Fruit fly (Drosophila melanogaster) whole organism, wandering third instar larva: Measurements from ENCODE around the gene CG11162.

Experiments used
- Abd-B ChIP-seq: fragments of >200 bp; optimal IDR thresholded peaks from 2 replicates; lab custom pipeline; 2017; ENCODE audit warnings: missing biosample characterization, missing genetic modification characterization
- CG32264 ChIP-seq: fragments of 200-800 bp; sonication (Bioruptor generic); optimal IDR thresholded peaks from 2 replicates; lab custom pipeline; 2016; ENCODE audit warnings: missing biosample characterization, missing genetic modification characterization
- CG9705 ChIP-seq: fragments of 200-800 bp; sonication (Bioruptor generic); optimal IDR thresholded peaks from 2 replicates; lab custom pipeline; 2018; ENCODE audit warnings: missing biosample characterization, mild to moderate bottlenecking, missing genetic modification characterization
- CrebA ChIP-seq: fragments of 200-800 bp; sonication (Bioruptor generic); optimal IDR thresholded peaks from 2 replicates; lab custom pipeline; 2016; ENCODE audit warnings: missing biosample characterization, mild to moderate bottlenecking, missing genetic modification characterization, borderline replicate concordance
- Dfd ChIP-seq: fragments of >200 bp; optimal IDR thresholded peaks from 2 replicates; lab custom pipeline; 2017; ENCODE audit warnings: missing biosample characterization, missing genetic modification characterization
- Dif ChIP-seq: fragments of 200-275, 200-300 bp; sonication (Bioruptor generic); optimal IDR thresholded peaks from 2 replicates; lab custom pipeline; 2018; ENCODE audit warnings: missing biosample characterization, missing genetic modification characterization; ENCODE audit not compliant: partially characterized antibody
- HLH106 ChIP-seq: fragments of 200-800 bp; optimal IDR thresholded peaks from 3 replicates; lab custom pipeline; 2019; ENCODE audit warnings: missing biosample characterization, mild to moderate bottlenecking, missing genetic modification characterization, moderate library complexity
- Hnf4 ChIP-seq: fragments of 200-800 bp; sonication (Bioruptor generic); optimal IDR thresholded peaks from 2 replicates; lab custom pipeline; 2016; ENCODE audit warnings: missing biosample characterization, mild to moderate bottlenecking, missing genetic modification characterization
- Hr78 ChIP-seq: fragments of >200 bp; optimal IDR thresholded peaks from 2 replicates; lab custom pipeline; 2017; ENCODE audit warnings: missing biosample characterization, missing genetic modification characterization
- Hr83 ChIP-seq: fragments of 200-300 bp; sonication (Bioruptor generic); optimal IDR thresholded peaks from 2 replicates; lab custom pipeline; 2016; ENCODE audit warnings: missing biosample characterization, mild to moderate bottlenecking, missing genetic modification characterization, moderate library complexity; ENCODE audit not compliant: poor library complexity, severe bottlenecking
- Mio ChIP-seq: sonication (Bioruptor generic); optimal IDR thresholded peaks from 2 replicates; lab custom pipeline; 2016; ENCODE audit warnings: missing biosample characterization, missing genetic modification characterization
- Myc ChIP-seq: fragments of >200 bp; optimal IDR thresholded peaks from 2 replicates; lab custom pipeline; 2017
- N ChIP-seq: fragments of >200 bp; optimal IDR thresholded peaks from 2 replicates; lab custom pipeline; 2018; ENCODE audit warnings: missing biosample characterization, missing external identifiers, missing genetic modification characterization
- Rel ChIP-seq, 2 experiments: fragments of 200-800 bp; sonication (Bioruptor generic) in 1 of 2; optimal IDR thresholded peaks; 2 replicates in 1 of 2; 3 replicates in 1 of 2; lab custom pipeline; 2016 to 2019; ENCODE audit warnings: mild to moderate bottlenecking in 2 of 2, missing biosample characterization in 2 of 2, missing genetic modification characterization in 2 of 2, moderate library complexity in 1 of 2
- Sp1 ChIP-seq: fragments of 200-800 bp; sonication (Bioruptor generic); optimal IDR thresholded peaks from 3 replicates; lab custom pipeline; 2019; ENCODE audit warnings: missing biosample characterization, mild to moderate bottlenecking, missing genetic modification characterization, moderate library complexity
- Vsx2 ChIP-seq: fragments of 200-300, 225-300 bp; sonication (Bioruptor generic); optimal IDR thresholded peaks from 2 replicates; lab custom pipeline; 2018; ENCODE audit warnings: missing biosample characterization, missing genetic modification characterization; ENCODE audit not compliant: partially characterized antibody
- brk ChIP-seq: fragments of 200-800 bp; sonication (Bioruptor generic); optimal IDR thresholded peaks from 2 replicates; lab custom pipeline; 2016; ENCODE audit warnings: missing biosample characterization, mild to moderate bottlenecking, missing genetic modification characterization
- dl ChIP-seq, 2 experiments: fragments of 175-275, 200-275 bp in 1 of 2; fragments of 200-275 bp in 1 of 2; sonication (Bioruptor generic); optimal IDR thresholded peaks; lab custom pipeline; 2018; ENCODE audit warnings: mild to moderate bottlenecking in 2 of 2, missing biosample characterization in 2 of 2, missing genetic modification characterization in 2 of 2, moderate library complexity in 2 of 2; ENCODE audit not compliant: partially characterized antibody in 2 of 2, insufficient read depth in 1 of 2
- dmrt93B ChIP-seq: fragments of 200-800 bp; sonication (Bioruptor generic); optimal IDR thresholded peaks from 2 replicates; lab custom pipeline; 2018; ENCODE audit warnings: missing biosample characterization, mild to moderate bottlenecking, missing genetic modification characterization
- dsf ChIP-seq: sonication (Bioruptor generic); optimal IDR thresholded peaks from 2 replicates; lab custom pipeline; 2016; ENCODE audit warnings: missing biosample characterization, missing genetic modification characterization, borderline replicate concordance
- foxo ChIP-seq, 2 experiments: fragments of 200-800 bp; sonication (Bioruptor generic); optimal IDR thresholded peaks; 2 replicates in 1 of 2; 3 replicates in 1 of 2; lab custom pipeline; 2016 to 2017; ENCODE audit warnings: missing biosample characterization in 2 of 2, missing genetic modification characterization in 2 of 2
- fru ChIP-seq: fragments of 200-800 bp; sonication (Bioruptor generic); optimal IDR thresholded peaks from 3 replicates; lab custom pipeline; 2016; ENCODE audit warnings: missing biosample characterization, mild to moderate bottlenecking, missing genetic modification characterization
- jim ChIP-seq: fragments of 175-275, 200-325 bp; sonication (Bioruptor generic); optimal IDR thresholded peaks from 2 replicates; lab custom pipeline; 2016; ENCODE audit warnings: missing biosample characterization, mild to moderate bottlenecking, missing genetic modification characterization
- lola ChIP-seq: fragments of >200 bp; optimal IDR thresholded peaks from 2 replicates; lab custom pipeline; 2017; ENCODE audit warnings: missing biosample characterization, missing genetic modification characterization
- pan ChIP-seq: fragments of >200 bp; optimal IDR thresholded peaks from 2 replicates; lab custom pipeline; 2017
- psq ChIP-seq: fragments of 200-800 bp; sonication (Bioruptor generic); optimal IDR thresholded peaks from 3 replicates; lab custom pipeline; 2017; ENCODE audit warnings: missing biosample characterization, mild to moderate bottlenecking, missing genetic modification characterization, moderate library complexity
- rgr ChIP-seq: fragments of 200-800 bp; sonication (Bioruptor generic); optimal IDR thresholded peaks from 3 replicates; lab custom pipeline; 2016; ENCODE audit warnings: missing biosample characterization, mild to moderate bottlenecking, missing genetic modification characterization
- sage ChIP-seq: fragments of 200-800 bp; sonication (Bioruptor generic); optimal IDR thresholded peaks from 2 replicates; lab custom pipeline; 2016; ENCODE audit warnings: missing biosample characterization, mild to moderate bottlenecking, missing genetic modification characterization
- sv ChIP-seq: fragments of 200-800 bp; sonication (Bioruptor generic); optimal IDR thresholded peaks from 3 replicates; lab custom pipeline; 2016; ENCODE audit warnings: missing biosample characterization, missing genetic modification characterization
- tai ChIP-seq: sonication (Bioruptor generic); optimal IDR thresholded peaks from 2 replicates; lab custom pipeline; 2016; ENCODE audit warnings: missing biosample characterization, missing genetic modification characterization
- usp ChIP-seq: fragments of >200 bp; optimal IDR thresholded peaks from 2 replicates; lab custom pipeline; 2017; ENCODE audit warnings: missing biosample characterization, missing genetic modification characterization
- woc ChIP-seq: sonication (Bioruptor generic); optimal IDR thresholded peaks from 2 replicates; lab custom pipeline; 2016; ENCODE audit warnings: missing biosample characterization, mild to moderate bottlenecking, missing genetic modification characterization

CG11162 gene

dm6 chrX:13644696-13645393 lies 31.8 kb upstream of the CG11162 start:
- peak; percentile 40 for TF ChIP-seq psq (GFP tag; lab: Kevin White, UChicago)
- TF ChIP-seq Vsx2 (GFP tag; lab: Kevin White, UChicago), result no peak
- TF ChIP-seq usp (GFP tag; lab: Kevin White, UChicago), result no peak
- TF ChIP-seq sv (GFP tag; lab: Kevin White, UChicago), result no peak
- no peak for TF ChIP-seq tai (GFP tag; lab: Kevin White, UChicago)
- TF ChIP-seq Myc (lab: Kevin White, UChicago), result no peak
- no peak for TF ChIP-seq HLH106 (tag; lab: Kevin White, UChicago)
- TF ChIP-seq Hnf4 (GFP tag; lab: Kevin White, UChicago), result peak; percentile 58
- TF ChIP-seq CrebA (GFP tag; lab: Kevin White, UChicago), result peak; percentile 19
- no peak for TF ChIP-seq dmrt93B (GFP tag; lab: Kevin White, UChicago)
- no peak for TF ChIP-seq sage (GFP tag; lab: Kevin White, UChicago)
- no peak for TF ChIP-seq lola (GFP tag; lab: Kevin White, UChicago)
- TF ChIP-seq jim, result no peak
- TF ChIP-seq dsf (GFP tag; lab: Kevin White, UChicago), result no peak

dm6 chrX:13646175-13646574 lies 30.5 kb upstream of the CG11162 start:
- TF ChIP-seq brk (GFP tag; lab: Kevin White, UChicago) (no peak), Abd-B (GFP tag; lab: Kevin White, UChicago) (no peak), HLH106 (tag; lab: Kevin White, UChicago) (no peak), jim (no peak), rgr (GFP tag; lab: Kevin White, UChicago) (no peak), CG9705 (GFP tag; lab: Kevin White, UChicago) (no peak), Mio (GFP tag; lab: Kevin White, UChicago) (no peak), Hr83 (GFP tag; lab: Kevin White, UChicago) (no peak)

DNA sequence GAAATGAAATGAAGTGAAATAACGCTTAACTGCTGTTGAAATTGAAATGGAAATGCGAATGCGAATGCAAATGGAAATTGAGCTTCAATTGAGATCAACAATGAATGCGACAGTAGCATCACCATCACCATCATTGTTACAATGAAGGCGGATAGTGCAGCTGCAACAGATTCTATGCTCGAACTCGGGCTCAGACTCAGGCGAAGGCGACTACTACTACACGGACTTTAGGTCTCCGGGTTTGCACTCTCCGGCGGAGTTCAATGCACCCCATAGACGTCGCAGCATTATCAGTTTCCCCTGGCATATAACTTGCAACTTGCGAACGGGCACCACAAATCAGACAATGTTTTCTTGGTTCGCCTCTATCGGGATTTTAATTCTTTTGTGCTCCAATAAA lies 27.9 kb upstream of the CG11162 start:
- TF ChIP-seq woc (GFP tag; lab: Kevin White, UChicago), result no peak
- no peak for TF ChIP-seq Abd-B (GFP tag; lab: Kevin White, UChicago)
- TF ChIP-seq Dif (GFP tag; lab: Kevin White, UChicago), result no peak
- TF ChIP-seq rgr (GFP tag; lab: Kevin White, UChicago), result no peak
- TF ChIP-seq, all 38 proteins: peak for 0

DNA sequence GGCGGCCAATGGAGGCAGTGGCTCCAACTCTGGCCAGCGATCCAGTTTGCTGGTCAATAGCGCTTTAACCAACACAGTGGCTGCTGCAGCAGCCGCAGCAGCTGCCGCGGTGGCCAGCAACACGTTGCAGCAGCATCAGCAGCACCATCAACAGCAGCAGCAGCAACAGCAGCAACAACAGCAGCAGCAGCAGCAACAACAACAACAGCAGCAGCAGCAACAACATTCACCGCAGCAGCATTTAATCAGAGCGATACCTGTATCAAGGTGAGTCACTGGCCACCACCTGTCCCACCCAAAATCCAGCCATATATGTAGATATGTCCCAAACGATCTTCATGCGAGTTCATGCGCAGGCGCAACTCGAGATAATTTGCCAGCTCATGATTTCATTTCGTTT lies 26.9 kb upstream of the CG11162 start:
- TF ChIP-seq Dfd (GFP tag; lab: Kevin White, UChicago) (peak; percentile 84), lola (GFP tag; lab: Kevin White, UChicago) (no peak), brk (GFP tag; lab: Kevin White, UChicago) (no peak), Abd-B (GFP tag; lab: Kevin White, UChicago) (no peak)

dm6 chrX:13651170-13651569 lies 25.5 kb upstream of the CG11162 start:
- no peak for TF ChIP-seq tai (GFP tag; lab: Kevin White, UChicago)
- no peak for TF ChIP-seq Rel (GFP tag; optimal IDR thresholded peaks at IDR 0.05; lab: Kevin White, UChicago)
- peak; percentile 40 for TF ChIP-seq Rel (tag; optimal IDR thresholded peaks at IDR 0.05; lab: Kevin White, UChicago)

- TF ChIP-seq dsf (GFP tag; lab: Kevin White, UChicago) (no peak), N (no peak), foxo (GFP tag; optimal IDR thresholded peaks at IDR 0.05; lab: Kevin White, UChicago) (no peak), Sp1 (GFP tag; lab: Kevin White, UChicago) (no peak), brk (GFP tag; lab: Kevin White, UChicago) (no peak), dl (GFP tag; optimal IDR thresholded peaks at IDR 0.05; lab: Kevin White, UChicago; ENCODE audit: insufficient read depth in 1 of 2, partially characterized antibody in 2 of 2) (no peak), Vsx2 (GFP tag; lab: Kevin White, UChicago) (no peak), Abd-B (GFP tag; lab: Kevin White, UChicago) (no peak), fru (GFP tag; lab: Kevin White, UChicago) (no peak), pan (lab: Kevin White, UChicago) (no peak), Dfd (GFP tag; lab: Kevin White, UChicago) (no peak), sage (GFP tag; lab: Kevin White, UChicago) (no peak), dmrt93B (GFP tag; lab: Kevin White, UChicago) (no peak), Mio (GFP tag; lab: Kevin White, UChicago) (no peak), Hnf4 (GFP tag; lab: Kevin White, UChicago) (no peak), Myc (lab: Kevin White, UChicago) (no peak), Rel (GFP tag; optimal IDR thresholded peaks at IDR 0.05; lab: Kevin White, UChicago) (no peak), Rel (tag; optimal IDR thresholded peaks at IDR 0.05; lab: Kevin White, UChicago) (no peak), CG32264 (GFP tag; lab: Kevin White, UChicago) (no peak), Hr78 (GFP tag; lab: Kevin White, UChicago) (no peak)
Measured at dm6 chrX:13667656-13668055, 9.0 kb upstream of the CG11162 start, which contains the start of the genes DNAlig4 and CG11164. DNAlig4 (minus strand) TSS chrX:13667811. CG11164 (plus strand) TSS chrX:13668014.
